Worm (Caenorhabditis elegans) whole organism, young adult: Measurements from ENCODE around the gene K02C4.3.

Experiments used
- C06A6.2 ChIP-seq: fragments of 200-800 bp; sonication (Bioruptor generic); conservative IDR thresholded peaks from 2 replicates; pipeline ENCODE4 v1.3.6; 2022; ENCODE audit warnings: missing genetic modification characterization, missing compliant biosample characterization
- K12H6.12 ChIP-seq: fragments of 200-800 bp; sonication (Bioruptor generic); optimal IDR thresholded peaks from 2 replicates; lab custom pipeline; 2018; ENCODE audit warnings: mild to moderate bottlenecking, missing genetic modification characterization, missing compliant biosample characterization
- Y79H2A.3 ChIP-seq: fragments of 200-800 bp; sonication (Bioruptor generic); conservative IDR thresholded peaks from 2 replicates; pipeline ENCODE4 v1.3.6; 2022; ENCODE audit warnings: missing genetic modification reagents, missing genetic modification characterization, missing compliant biosample characterization
- akir-1 ChIP-seq: fragments of 200-800 bp; sonication (Bioruptor generic); optimal IDR thresholded peaks from 2 replicates; lab custom pipeline; 2018; ENCODE audit warnings: mild to moderate bottlenecking, missing genetic modification characterization, moderate library complexity, missing compliant biosample characterization
- aptf-3 ChIP-seq: fragments of 200-800 bp; sonication (Bioruptor generic); IDR thresholded peaks from 2 replicates; pipeline ENCODE4 v1.3.6; 2022; ENCODE audit warnings: missing genetic modification characterization, missing compliant biosample characterization
- attf-5 ChIP-seq: fragments of 200-800 bp; sonication (Bioruptor generic); optimal IDR thresholded peaks from 2 replicates; lab custom pipeline; 2018; ENCODE audit warnings: mild to moderate bottlenecking, missing genetic modification characterization, missing compliant biosample characterization
- cebp-1 ChIP-seq, 2 experiments: fragments of 200-800 bp in 1 of 2; sonication (Bioruptor generic) in 1 of 2; sonication (generic microtip) in 1 of 2; IDR thresholded peaks in 1 of 2; optimal IDR thresholded peaks in 1 of 2; 2 replicates each; pipeline versions ENCODE4 v1.3.6 to Lab custom; 2017 to 2022; ENCODE audit warnings: missing compliant biosample characterization in 2 of 2, missing genetic modification characterization in 2 of 2, mild to moderate bottlenecking in 1 of 2, missing genetic modification reagents in 1 of 2, moderate library complexity in 1 of 2
- ceh-91 ChIP-seq: fragments of 200-800 bp; sonication (Bioruptor generic); IDR thresholded peaks from 2 replicates; pipeline ENCODE4 v1.3.6; 2022; ENCODE audit warnings: missing genetic modification reagents, missing genetic modification characterization, missing compliant biosample characterization
- dox-1 ChIP-seq: fragments of 200-800 bp; sonication (Bioruptor generic); IDR thresholded peaks from 2 replicates; pipeline ENCODE4 v1.3.6; 2022; ENCODE audit warnings: missing genetic modification reagents, missing genetic modification characterization, missing compliant biosample characterization
- dpl-1 ChIP-seq: fragments of 150-350 bp; optimal IDR thresholded peaks from 2 replicates; lab custom pipeline; 2014; ENCODE audit warnings: missing biosample characterization, missing genetic modification reagents, missing genetic modification characterization
- efl-1 ChIP-seq: fragments of 150-350 bp; optimal IDR thresholded peaks from 2 replicates; lab custom pipeline; 2014; ENCODE audit warnings: missing biosample characterization, missing genetic modification reagents, missing genetic modification characterization
- egl-18 ChIP-seq: fragments of 200-800 bp; sonication (Bioruptor generic); IDR thresholded peaks from 2 replicates; pipeline ENCODE4 v1.3.6; 2022; ENCODE audit warnings: missing genetic modification reagents, missing genetic modification characterization, missing compliant biosample characterization
- egrh-3 ChIP-seq: fragments of 200-800 bp; sonication (Bioruptor generic); IDR thresholded peaks from 2 replicates; pipeline ENCODE4 v1.3.6; 2022; ENCODE audit warnings: missing genetic modification reagents, missing genetic modification characterization, missing compliant biosample characterization
- fkh-3 ChIP-seq: sonication (generic microtip); optimal IDR thresholded peaks from 2 replicates; lab custom pipeline; 2016; ENCODE audit warnings: mild to moderate bottlenecking, missing genetic modification characterization, missing compliant biosample characterization
- gei-17 ChIP-seq: fragments of 200-800 bp; sonication (Bioruptor generic); optimal IDR thresholded peaks from 2 replicates; lab custom pipeline; 2018; ENCODE audit warnings: mild to moderate bottlenecking, missing genetic modification characterization, missing compliant biosample characterization
- hlh-12 ChIP-seq: sonication (generic microtip); optimal IDR thresholded peaks from 2 replicates; lab custom pipeline; 2016; ENCODE audit warnings: missing genetic modification characterization, missing compliant biosample characterization
- hrde-1 ChIP-seq: sonication (generic microtip); optimal IDR thresholded peaks from 2 replicates; lab custom pipeline; 2016; ENCODE audit warnings: missing genetic modification characterization, mild to moderate bottlenecking, missing compliant biosample characterization, moderate library complexity, missing genotype, missing genetic modification reagents, borderline replicate concordance
- hsf-1 ChIP-seq: fragments of 200-800 bp; sonication (Bioruptor generic); IDR thresholded peaks from 2 replicates; pipeline ENCODE4 v1.3.6; 2022; ENCODE audit warnings: missing genetic modification reagents, missing genetic modification characterization, missing compliant biosample characterization
- lin-26 ChIP-seq: fragments of 200-800 bp; sonication (Bioruptor generic); IDR thresholded peaks from 2 replicates; pipeline ENCODE4 v1.3.6; 2022; ENCODE audit warnings: missing genetic modification reagents, missing genetic modification characterization, missing compliant biosample characterization
- lin-35 ChIP-seq, 3 experiments: fragments of 150-350 bp in 2 of 3; sonication (generic microtip) in 1 of 3; optimal IDR thresholded peaks; 2 replicates each; lab custom pipeline; 2014 to 2018; ENCODE audit warnings: missing biosample characterization in 3 of 3, missing genetic modification characterization in 3 of 3, missing genetic modification reagents in 3 of 3
- madf-10 ChIP-seq: sonication (generic microtip); optimal IDR thresholded peaks from 2 replicates; lab custom pipeline; 2016; ENCODE audit warnings: mild to moderate bottlenecking, missing genetic modification characterization, missing compliant biosample characterization
- madf-6 ChIP-seq: fragments of 200-800 bp; sonication (Bioruptor generic); IDR thresholded peaks from 2 replicates; pipeline ENCODE4 v1.3.6; 2022; ENCODE audit warnings: missing genetic modification reagents, missing genetic modification characterization, missing compliant biosample characterization
- mcd-1 ChIP-seq: fragments of 200-800 bp; sonication (Bioruptor generic); IDR thresholded peaks from 2 replicates; pipeline ENCODE4 v1.3.6; 2022; ENCODE audit warnings: missing genetic modification reagents, missing genetic modification characterization, missing compliant biosample characterization
- mes-4 ChIP-seq: sonication (generic microtip); optimal IDR thresholded peaks from 2 replicates; lab custom pipeline; 2016; ENCODE audit warnings: missing genotype, missing genetic modification characterization, missing compliant biosample characterization
- mxl-1 ChIP-seq: sonication (generic microtip); optimal IDR thresholded peaks from 2 replicates; lab custom pipeline; 2016; ENCODE audit warnings: missing genetic modification characterization, missing compliant biosample characterization
- nhr-120 ChIP-seq: fragments of 200-800 bp; sonication (Bioruptor generic); IDR thresholded peaks from 2 replicates; pipeline ENCODE4 v1.3.6; 2022; ENCODE audit warnings: missing genetic modification characterization, missing compliant biosample characterization
- nhr-27 ChIP-seq: fragments of 200-800 bp; sonication (Bioruptor generic); optimal IDR thresholded peaks from 2 replicates; lab custom pipeline; 2018; ENCODE audit warnings: mild to moderate bottlenecking, missing genetic modification characterization, moderate library complexity, missing compliant biosample characterization
- nhr-80 ChIP-seq: sonication (generic microtip); optimal IDR thresholded peaks from 2 replicates; lab custom pipeline; 2016; ENCODE audit warnings: missing genetic modification characterization, missing compliant biosample characterization
- nhr-90 ChIP-seq: sonication (generic microtip); optimal IDR thresholded peaks from 2 replicates; lab custom pipeline; 2016; ENCODE audit warnings: missing genotype, mild to moderate bottlenecking, missing genetic modification characterization, missing compliant biosample characterization
- rpc-1 ChIP-seq, 2 experiments: fragments of 150-350 bp in 1 of 2; sonication (generic microtip) in 1 of 2; optimal IDR thresholded peaks; 2 replicates each; lab custom pipeline; 2014 to 2018; ENCODE audit warnings: missing biosample characterization in 1 of 2, missing genetic modification characterization in 1 of 2, missing genetic modification reagents in 1 of 2, missing genotype in 1 of 2
- snpc-1.3 ChIP-seq: sonication (generic microtip); optimal IDR thresholded peaks from 2 replicates; lab custom pipeline; 2017; ENCODE audit warnings: missing genetic modification characterization, mild to moderate bottlenecking, missing compliant biosample characterization, antibody characterized with exemption, moderate library complexity, missing genotype, missing genetic modification reagents; ENCODE audit not compliant: insufficient read depth
- snpc-3.4 ChIP-seq: sonication (generic microtip); optimal IDR thresholded peaks from 2 replicates; lab custom pipeline; 2017; ENCODE audit warnings: missing genetic modification characterization, mild to moderate bottlenecking, missing compliant biosample characterization, antibody characterized with exemption, moderate library complexity, missing genotype, missing genetic modification reagents
- somi-1 ChIP-seq: fragments of 200-800 bp; sonication (Bioruptor generic); optimal IDR thresholded peaks from 2 replicates; lab custom pipeline; 2018; ENCODE audit warnings: mild to moderate bottlenecking, missing genetic modification characterization, missing compliant biosample characterization
- sptf-2 ChIP-seq: fragments of 200-800 bp; sonication (Bioruptor generic); optimal IDR thresholded peaks from 2 replicates; lab custom pipeline; 2018; ENCODE audit warnings: mild to moderate bottlenecking, missing genetic modification characterization, missing compliant biosample characterization
- tbp1 ChIP-seq: fragments of 200-800 bp; sonication (Bioruptor generic); optimal IDR thresholded peaks from 2 replicates; lab custom pipeline; 2018; ENCODE audit warnings: mild to moderate bottlenecking, missing genetic modification characterization, missing compliant biosample characterization
- tbx-9 ChIP-seq: sonication (generic microtip); optimal IDR thresholded peaks from 2 replicates; lab custom pipeline; 2016; ENCODE audit warnings: borderline replicate concordance, missing genetic modification characterization, inconsistent platforms, missing compliant biosample characterization
- unc-62 ChIP-seq: fragments of 150-350 bp; optimal IDR thresholded peaks from 2 replicates; lab custom pipeline; 2014; ENCODE audit warnings: missing biosample characterization, missing genetic modification reagents, missing genetic modification characterization
- zim-3 ChIP-seq: sonication (generic microtip); optimal IDR thresholded peaks from 2 replicates; lab custom pipeline; 2017; ENCODE audit warnings: mild to moderate bottlenecking, missing genetic modification characterization, moderate library complexity, missing compliant biosample characterization
- ztf-18 ChIP-seq: sonication (generic microtip); optimal IDR thresholded peaks from 2 replicates; lab custom pipeline; 2016; ENCODE audit warnings: missing genotype, mild to moderate bottlenecking, missing genetic modification characterization, missing compliant biosample characterization
- ztf-25 ChIP-seq: fragments of 200-800 bp; sonication (Bioruptor generic); IDR thresholded peaks from 2 replicates; pipeline ENCODE4 v1.3.6; 2022; ENCODE audit warnings: missing genetic modification reagents, missing genetic modification characterization, missing compliant biosample characterization
- ztf-26 ChIP-seq: sonication (generic microtip); optimal IDR thresholded peaks from 2 replicates; lab custom pipeline; 2017; ENCODE audit warnings: missing genetic modification characterization, missing compliant biosample characterization

The K02C4.3 gene

DNA sequence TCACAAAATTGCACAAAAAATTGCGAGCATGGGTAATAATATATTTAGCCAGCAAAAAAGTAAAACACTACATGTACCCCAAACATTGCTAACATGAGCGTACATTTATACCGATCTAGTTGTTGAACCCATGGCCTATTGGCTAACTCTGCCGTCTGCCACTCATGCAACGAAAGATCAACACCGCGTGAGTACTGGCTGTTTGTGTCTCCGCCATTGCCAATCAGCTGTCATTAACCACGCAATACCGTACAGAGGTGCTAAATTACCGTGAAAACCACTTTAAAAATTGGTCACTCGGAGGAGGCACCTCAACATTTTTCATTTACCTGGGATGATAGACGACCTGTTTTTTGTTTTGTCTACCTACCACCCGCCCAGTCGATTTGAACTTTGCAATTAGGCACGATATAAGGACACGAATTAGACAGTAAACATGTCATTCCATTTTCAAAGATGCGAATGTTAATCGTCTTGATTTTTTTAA is 11.3 kb downstream of the K02C4.3 start, which contains the start of gene K02C4.2 (continued):
- TF ChIP-seq unc-62 (GFP tag; lab: Kevin White, UChicago) (no peak), egl-18 (no peak), tbx-9 (tag; lab: Kevin White, UChicago) (peak; percentile 54), dpl-1 (peak; percentile 37), rpc-1 (optimal IDR thresholded peaks at IDR 0.05; lab: Kevin White, UChicago) (peak; percentile 97), rpc-1 (tag; optimal IDR thresholded peaks at IDR 0.05; lab: Kevin White, UChicago) (peak; percentile 93), nhr-90 (tag; lab: Kevin White, UChicago) (peak; percentile 91), madf-6 (GFP tag; lab: Robert Waterston, UW) (peak; percentile 72), ztf-26 (peak; percentile 79), sptf-2 (peak; percentile 73), akir-1 (peak; percentile 25), somi-1 (GFP tag; lab: Kevin White, UChicago) (peak; percentile 74), madf-10 (tag; lab: Kevin White, UChicago) (peak; percentile 59), nhr-80 (tag; lab: Kevin White, UChicago) (peak; percentile 80), C06A6.2 (GFP tag; lab: Robert Waterston, UW) (peak; percentile 55; the same call in 1 of the 2 replicates)
- TF ChIP-seq, all 124 proteins: peak for 86

DNA sequence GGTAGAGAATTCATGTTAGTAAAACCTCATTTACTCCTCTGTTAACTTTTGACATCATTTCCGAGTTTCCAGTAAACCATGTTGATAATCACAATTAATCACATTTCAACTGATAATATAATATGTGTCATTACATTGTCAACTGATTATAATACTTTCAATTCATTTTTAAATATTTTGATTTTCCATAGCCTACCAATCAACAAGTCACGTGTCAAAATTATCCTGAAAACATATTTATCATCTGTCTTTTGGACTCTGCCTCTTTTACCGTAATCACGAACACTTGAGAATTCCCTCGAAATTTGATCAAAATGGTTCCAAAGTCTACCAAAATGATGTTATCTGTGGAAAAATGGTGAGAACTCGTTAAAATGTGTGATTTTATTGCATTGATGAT is 12.6 kb downstream of the K02C4.3 start:
- TF ChIP-seq aptf-3 (GFP tag; lab: Robert Waterston, UW) (no peak), nhr-120 (GFP tag; lab: Robert Waterston, UW) (no peak), hlh-12 (tag; lab: Kevin White, UChicago) (no peak), mcd-1 (GFP tag; lab: Robert Waterston, UW) (no peak), unc-62 (GFP tag; lab: Kevin White, UChicago) (peak; percentile 27), hrde-1 (tag; lab: Kevin White, UChicago) (no peak), dox-1 (no peak), lin-35 (GFP tag; optimal IDR thresholded peaks at IDR 0.05; lab: Kevin White, UChicago) (no peak), attf-5 (GFP tag; lab: Kevin White, UChicago) (no peak), mes-4 (tag; lab: Kevin White, UChicago) (no peak), nhr-80 (tag; lab: Kevin White, UChicago) (peak; percentile 17)

DNA sequence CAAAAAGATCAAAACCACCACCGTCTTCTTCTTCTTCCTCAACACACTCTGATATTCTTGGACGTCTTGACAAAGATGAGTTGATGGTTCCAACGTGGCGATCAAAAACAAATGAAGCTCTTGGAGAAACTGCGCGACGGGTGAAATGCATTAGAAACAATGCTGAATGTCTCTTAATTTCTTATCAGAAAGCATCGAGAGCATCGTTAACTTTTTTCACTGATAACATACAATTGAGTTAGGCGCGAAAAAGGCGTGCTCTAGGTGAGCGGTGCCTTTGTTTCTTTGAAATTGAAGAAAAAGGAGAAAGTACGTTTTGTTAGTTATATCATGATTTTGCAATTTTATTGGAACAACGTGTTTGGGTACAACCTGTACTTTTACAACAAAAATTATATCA is 13.4 kb downstream of the K02C4.3 start, which contains the start of gene gpcp-2:
TSS of gene gpcp-2 (minus strand) at position 153 of the 400 bp plus-strand sequence.
- peak; percentile 48 for TF ChIP-seq nhr-80 (tag; lab: Kevin White, UChicago)
- no peak for TF ChIP-seq snpc-1.3 (tag; lab: Kevin White, UChicago)

DNA sequence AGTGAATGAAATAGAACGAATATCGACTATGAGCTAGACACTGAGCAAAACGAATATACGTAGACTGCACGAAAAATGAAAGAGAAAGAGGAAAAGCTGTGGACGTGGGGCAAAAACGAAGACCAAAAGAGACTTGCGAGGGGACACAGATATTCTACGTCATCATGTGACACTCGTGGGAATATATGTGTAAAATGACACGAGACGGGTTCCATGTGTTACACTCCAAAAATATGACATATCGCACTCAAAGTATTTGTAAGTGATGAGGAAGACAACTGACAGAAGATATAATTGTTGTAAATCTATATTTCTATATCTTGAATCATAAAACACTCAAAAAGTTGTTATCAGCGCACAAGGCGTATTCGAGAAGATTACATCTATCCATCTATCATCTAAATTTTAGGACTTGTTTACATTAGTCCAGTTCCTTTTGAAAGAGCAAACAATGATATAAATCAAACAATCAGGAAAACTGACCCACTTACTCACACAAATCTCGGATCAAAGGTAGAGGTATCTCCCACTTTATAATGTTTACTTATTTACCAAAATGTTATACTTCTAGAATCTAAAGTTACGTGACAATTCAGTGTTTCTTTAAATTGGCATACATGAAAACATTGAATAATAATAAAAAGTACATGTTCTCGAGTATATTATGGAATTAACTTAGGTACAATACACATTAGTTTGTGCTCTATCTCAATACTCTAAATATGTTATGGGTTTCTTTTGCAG is 14.7 kb downstream of the K02C4.3 start:
- TF ChIP-seq zim-3 (tag; lab: Kevin White, UChicago) (no peak), mxl-1 (tag; lab: Kevin White, UChicago) (no peak), gei-17 (no peak), efl-1 (GFP tag; lab: Kevin White, UChicago) (no peak), egrh-3 (GFP tag; lab: Robert Waterston, UW) (no peak), cebp-1 (GFP tag; IDR thresholded peaks at IDR 0.05; lab: Robert Waterston, UW) (no peak), cebp-1 (tag; optimal IDR thresholded peaks at IDR 0.05; lab: Kevin White, UChicago) (peak; percentile 34), ztf-18 (tag; lab: Kevin White, UChicago) (no peak), tbp1 (GFP tag; lab: Kevin White, UChicago) (no peak), somi-1 (GFP tag; lab: Kevin White, UChicago) (peak; percentile 50), nhr-80 (tag; lab: Kevin White, UChicago) (no peak), hsf-1 (GFP tag; lab: Robert Waterston, UW) (no peak), fkh-3 (tag; lab: Kevin White, UChicago) (no peak), K12H6.12 (tag; lab: Kevin White, UChicago) (peak; percentile 15), nhr-27 (tag; lab: Kevin White, UChicago) (no peak), Y79H2A.3 (no peak), ztf-25 (GFP tag; lab: Robert Waterston, UW) (no peak), snpc-3.4 (tag; lab: Kevin White, UChicago) (no peak), lin-26 (no peak), attf-5 (GFP tag; lab: Kevin White, UChicago) (peak; percentile 37), ceh-91 (GFP tag; lab: Robert Waterston, UW) (no peak), lin-35 (GFP tag; optimal IDR thresholded peaks at IDR 0.05; lab: Kevin White, UChicago) (peak in 1 of 3 experiments; percentile 13)
